Fruit fly (Drosophila melanogaster) whole organism, wandering third instar larva: ENCODE results near the gene CG2260.
A peak's percentile ranks its signal among the peaks of the same experiment; 100 is the strongest.

Experiments used
- Abd-B ChIP-seq: fragments of >200 bp; optimal IDR thresholded peaks from 2 replicates; lab custom pipeline; 2017; ENCODE audit warnings: missing biosample characterization, missing genetic modification characterization
- CG32264 ChIP-seq: fragments of 200-800 bp; sonication (Bioruptor generic); optimal IDR thresholded peaks from 2 replicates; lab custom pipeline; 2016; ENCODE audit warnings: missing biosample characterization, missing genetic modification characterization
- CG9705 ChIP-seq: fragments of 200-800 bp; sonication (Bioruptor generic); optimal IDR thresholded peaks from 2 replicates; lab custom pipeline; 2018; ENCODE audit warnings: missing biosample characterization, mild to moderate bottlenecking, missing genetic modification characterization
- CrebA ChIP-seq: fragments of 200-800 bp; sonication (Bioruptor generic); optimal IDR thresholded peaks from 2 replicates; lab custom pipeline; 2016; ENCODE audit warnings: missing biosample characterization, mild to moderate bottlenecking, missing genetic modification characterization, borderline replicate concordance
- Dfd ChIP-seq: fragments of >200 bp; optimal IDR thresholded peaks from 2 replicates; lab custom pipeline; 2017; ENCODE audit warnings: missing biosample characterization, missing genetic modification characterization
- Dif ChIP-seq: fragments of 200-275, 200-300 bp; sonication (Bioruptor generic); optimal IDR thresholded peaks from 2 replicates; lab custom pipeline; 2018; ENCODE audit warnings: missing biosample characterization, missing genetic modification characterization; ENCODE audit not compliant: partially characterized antibody
- GATAd ChIP-seq: sonication (Bioruptor generic); optimal IDR thresholded peaks from 2 replicates; lab custom pipeline; 2016; ENCODE audit warnings: missing biosample characterization, missing genetic modification characterization
- HLH106 ChIP-seq: fragments of 200-800 bp; optimal IDR thresholded peaks from 3 replicates; lab custom pipeline; 2019; ENCODE audit warnings: missing biosample characterization, mild to moderate bottlenecking, missing genetic modification characterization, moderate library complexity
- Hnf4 ChIP-seq: fragments of 200-800 bp; sonication (Bioruptor generic); optimal IDR thresholded peaks from 2 replicates; lab custom pipeline; 2016; ENCODE audit warnings: missing biosample characterization, mild to moderate bottlenecking, missing genetic modification characterization
- Hr78 ChIP-seq: fragments of >200 bp; optimal IDR thresholded peaks from 2 replicates; lab custom pipeline; 2017; ENCODE audit warnings: missing biosample characterization, missing genetic modification characterization
- Hr83 ChIP-seq: fragments of 200-300 bp; sonication (Bioruptor generic); optimal IDR thresholded peaks from 2 replicates; lab custom pipeline; 2016; ENCODE audit warnings: missing biosample characterization, mild to moderate bottlenecking, missing genetic modification characterization, moderate library complexity; ENCODE audit not compliant: poor library complexity, severe bottlenecking
- Jra ChIP-seq: sonication (Bioruptor generic); optimal IDR thresholded peaks from 2 replicates; lab custom pipeline; 2016; ENCODE audit warnings: missing biosample characterization, missing genetic modification characterization
- Mio ChIP-seq: sonication (Bioruptor generic); optimal IDR thresholded peaks from 2 replicates; lab custom pipeline; 2016; ENCODE audit warnings: missing biosample characterization, missing genetic modification characterization
- Myc ChIP-seq: fragments of >200 bp; optimal IDR thresholded peaks from 2 replicates; lab custom pipeline; 2017
- OdsH ChIP-seq: fragments of 200-800 bp; sonication (Bioruptor generic); optimal IDR thresholded peaks from 2 replicates; lab custom pipeline; 2016; ENCODE audit warnings: missing biosample characterization, mild to moderate bottlenecking, missing genetic modification characterization
- Rel ChIP-seq, 2 experiments: fragments of 200-800 bp; sonication (Bioruptor generic) in 1 of 2; optimal IDR thresholded peaks; 2 replicates in 1 of 2; 3 replicates in 1 of 2; lab custom pipeline; 2016 to 2019; ENCODE audit warnings: mild to moderate bottlenecking in 2 of 2, missing biosample characterization in 2 of 2, missing genetic modification characterization in 2 of 2, moderate library complexity in 1 of 2
- Sp1 ChIP-seq: fragments of 200-800 bp; sonication (Bioruptor generic); optimal IDR thresholded peaks from 3 replicates; lab custom pipeline; 2019; ENCODE audit warnings: missing biosample characterization, mild to moderate bottlenecking, missing genetic modification characterization, moderate library complexity
- Vsx2 ChIP-seq: fragments of 200-300, 225-300 bp; sonication (Bioruptor generic); optimal IDR thresholded peaks from 2 replicates; lab custom pipeline; 2018; ENCODE audit warnings: missing biosample characterization, missing genetic modification characterization; ENCODE audit not compliant: partially characterized antibody
- br ChIP-seq: fragments of 200-800 bp; sonication (Bioruptor generic); optimal IDR thresholded peaks from 2 replicates; lab custom pipeline; 2016; ENCODE audit warnings: missing biosample characterization, missing genetic modification characterization
- brk ChIP-seq: fragments of 200-800 bp; sonication (Bioruptor generic); optimal IDR thresholded peaks from 2 replicates; lab custom pipeline; 2016; ENCODE audit warnings: missing biosample characterization, mild to moderate bottlenecking, missing genetic modification characterization
- dl ChIP-seq, 2 experiments: fragments of 175-275, 200-275 bp in 1 of 2; fragments of 200-275 bp in 1 of 2; sonication (Bioruptor generic); optimal IDR thresholded peaks; lab custom pipeline; 2018; ENCODE audit warnings: mild to moderate bottlenecking in 2 of 2, missing biosample characterization in 2 of 2, missing genetic modification characterization in 2 of 2, moderate library complexity in 2 of 2; ENCODE audit not compliant: partially characterized antibody in 2 of 2, insufficient read depth in 1 of 2
- dmrt93B ChIP-seq: fragments of 200-800 bp; sonication (Bioruptor generic); optimal IDR thresholded peaks from 2 replicates; lab custom pipeline; 2018; ENCODE audit warnings: missing biosample characterization, mild to moderate bottlenecking, missing genetic modification characterization
- dsf ChIP-seq: sonication (Bioruptor generic); optimal IDR thresholded peaks from 2 replicates; lab custom pipeline; 2016; ENCODE audit warnings: missing biosample characterization, missing genetic modification characterization, borderline replicate concordance
- ey ChIP-seq: fragments of 200-800 bp; sonication (Bioruptor generic); optimal IDR thresholded peaks from 2 replicates; lab custom pipeline; 2016; ENCODE audit warnings: missing biosample characterization, missing genetic modification characterization
- foxo ChIP-seq, 2 experiments: fragments of 200-800 bp; sonication (Bioruptor generic); optimal IDR thresholded peaks; 2 replicates in 1 of 2; 3 replicates in 1 of 2; lab custom pipeline; 2016 to 2017; ENCODE audit warnings: missing biosample characterization in 2 of 2, missing genetic modification characterization in 2 of 2
- fru ChIP-seq: fragments of 200-800 bp; sonication (Bioruptor generic); optimal IDR thresholded peaks from 3 replicates; lab custom pipeline; 2016; ENCODE audit warnings: missing biosample characterization, mild to moderate bottlenecking, missing genetic modification characterization
- h ChIP-seq: fragments of 200-800 bp; sonication (Bioruptor generic); optimal IDR thresholded peaks from 3 replicates; lab custom pipeline; 2016; ENCODE audit warnings: missing biosample characterization, mild to moderate bottlenecking, missing genetic modification characterization
- lola ChIP-seq: fragments of >200 bp; optimal IDR thresholded peaks from 2 replicates; lab custom pipeline; 2017; ENCODE audit warnings: missing biosample characterization, missing genetic modification characterization
- pan ChIP-seq: fragments of >200 bp; optimal IDR thresholded peaks from 2 replicates; lab custom pipeline; 2017
- psq ChIP-seq: fragments of 200-800 bp; sonication (Bioruptor generic); optimal IDR thresholded peaks from 3 replicates; lab custom pipeline; 2017; ENCODE audit warnings: missing biosample characterization, mild to moderate bottlenecking, missing genetic modification characterization, moderate library complexity
- rgr ChIP-seq: fragments of 200-800 bp; sonication (Bioruptor generic); optimal IDR thresholded peaks from 3 replicates; lab custom pipeline; 2016; ENCODE audit warnings: missing biosample characterization, mild to moderate bottlenecking, missing genetic modification characterization
- sage ChIP-seq: fragments of 200-800 bp; sonication (Bioruptor generic); optimal IDR thresholded peaks from 2 replicates; lab custom pipeline; 2016; ENCODE audit warnings: missing biosample characterization, mild to moderate bottlenecking, missing genetic modification characterization
- sv ChIP-seq: fragments of 200-800 bp; sonication (Bioruptor generic); optimal IDR thresholded peaks from 3 replicates; lab custom pipeline; 2016; ENCODE audit warnings: missing biosample characterization, missing genetic modification characterization
- tai ChIP-seq: sonication (Bioruptor generic); optimal IDR thresholded peaks from 2 replicates; lab custom pipeline; 2016; ENCODE audit warnings: missing biosample characterization, missing genetic modification characterization
- usp ChIP-seq: fragments of >200 bp; optimal IDR thresholded peaks from 2 replicates; lab custom pipeline; 2017; ENCODE audit warnings: missing biosample characterization, missing genetic modification characterization
- woc ChIP-seq: sonication (Bioruptor generic); optimal IDR thresholded peaks from 2 replicates; lab custom pipeline; 2016; ENCODE audit warnings: missing biosample characterization, mild to moderate bottlenecking, missing genetic modification characterization

CG2260 gene

dm6 chrX:8129204-8129997 lies 8.5 kb upstream of the CG2260 start, which contains the start of gene CG2116:
Gene CG2116 (plus strand): TSS chrX:8129812.
- no peak for TF ChIP-seq sage
- TF ChIP-seq CG9705, result no peak
- no peak for TF ChIP-seq Dif (GFP tag; lab: Kevin White, UChicago)
- no peak for TF ChIP-seq Vsx2 (GFP tag; lab: Kevin White, UChicago)
- no peak for TF ChIP-seq ey (GFP tag; lab: Kevin White, UChicago)
- no peak for TF ChIP-seq pan (lab: Kevin White, UChicago)
- TF ChIP-seq h, result peak; percentile 3
- TF ChIP-seq fru (GFP tag; lab: Kevin White, UChicago), result no peak
- TF ChIP-seq foxo (GFP tag; optimal IDR thresholded peaks at IDR 0.05; lab: Kevin White, UChicago), result no peak
- TF ChIP-seq woc (GFP tag; lab: Kevin White, UChicago), result no peak
- TF ChIP-seq GATAd (GFP tag; lab: Kevin White, UChicago), result no peak
- TF ChIP-seq Jra (GFP tag; lab: Kevin White, UChicago), result no peak
- TF ChIP-seq br (GFP tag; lab: Kevin White, UChicago), result no peak
- TF ChIP-seq tai, result no peak
- TF ChIP-seq Hr78, result no peak
- peak; percentile 1 for TF ChIP-seq HLH106 (tag; lab: Kevin White, UChicago)
- no peak for TF ChIP-seq usp (GFP tag; lab: Kevin White, UChicago)
- TF ChIP-seq OdsH (GFP tag; lab: Kevin White, UChicago), result no peak
- TF ChIP-seq Myc (lab: Kevin White, UChicago), result peak; percentile 1
- TF ChIP-seq dmrt93B, result no peak
- no peak for TF ChIP-seq Mio
- TF ChIP-seq Hr83, result no peak
- no peak for TF ChIP-seq dsf (GFP tag; lab: Kevin White, UChicago)
- TF ChIP-seq Sp1 (GFP tag; lab: Kevin White, UChicago), result peak; percentile 13
- TF ChIP-seq CG32264 (GFP tag; lab: Kevin White, UChicago), result no peak
- TF ChIP-seq dl (GFP tag; optimal IDR thresholded peaks at IDR 0.05; lab: Kevin White, UChicago; ENCODE audit: insufficient read depth in 1 of 2, partially characterized antibody in 2 of 2), result no peak
- TF ChIP-seq Dfd (GFP tag; lab: Kevin White, UChicago), result no peak
- no peak for TF ChIP-seq Abd-B (GFP tag; lab: Kevin White, UChicago)
- TF ChIP-seq brk (GFP tag; lab: Kevin White, UChicago), result no peak

- TF ChIP-seq foxo (GFP tag; optimal IDR thresholded peaks at IDR 0.05; lab: Kevin White, UChicago), result no peak
- no peak for TF ChIP-seq ey (GFP tag; lab: Kevin White, UChicago)
- TF ChIP-seq CrebA (GFP tag; lab: Kevin White, UChicago), result no peak
- no peak for TF ChIP-seq OdsH (GFP tag; lab: Kevin White, UChicago)
- no peak for TF ChIP-seq rgr (GFP tag; lab: Kevin White, UChicago)
- no peak for TF ChIP-seq Hnf4 (GFP tag; lab: Kevin White, UChicago)
- TF ChIP-seq brk (GFP tag; lab: Kevin White, UChicago), result no peak
- no peak for TF ChIP-seq Jra (GFP tag; lab: Kevin White, UChicago)
Observed at dm6 chrX:8128133-8128532, 7.2 kb upstream of the CG2260 start.

dm6 chrX:8126149-8126548 lies 5.2 kb upstream of the CG2260 start:
- TF ChIP-seq sv, result peak; percentile 9
- TF ChIP-seq GATAd (GFP tag; lab: Kevin White, UChicago), result no peak
- TF ChIP-seq pan (lab: Kevin White, UChicago), result no peak
- no peak for TF ChIP-seq fru (GFP tag; lab: Kevin White, UChicago)
- TF ChIP-seq, all 38 proteins: peak for 1

- TF ChIP-seq Jra (GFP tag; lab: Kevin White, UChicago) (no peak), Sp1 (GFP tag; lab: Kevin White, UChicago) (no peak), Myc (lab: Kevin White, UChicago) (no peak), GATAd (GFP tag; lab: Kevin White, UChicago) (no peak), HLH106 (tag; lab: Kevin White, UChicago) (no peak), pan (lab: Kevin White, UChicago) (no peak), Rel (GFP tag; optimal IDR thresholded peaks at IDR 0.05; lab: Kevin White, UChicago) (no peak), Rel (tag; optimal IDR thresholded peaks at IDR 0.05; lab: Kevin White, UChicago) (no peak), Dif (GFP tag; lab: Kevin White, UChicago) (no peak), psq (GFP tag; lab: Kevin White, UChicago) (no peak), CG9705 (no peak), usp (GFP tag; lab: Kevin White, UChicago) (no peak), h (no peak), ey (GFP tag; lab: Kevin White, UChicago) (no peak), lola (GFP tag; lab: Kevin White, UChicago) (no peak), rgr (GFP tag; lab: Kevin White, UChicago) (no peak), sv (no peak), dmrt93B (no peak), Hr78 (no peak)
Observed at dm6 chrX:8125224-8125649, 4.3 kb upstream of the CG2260 start.
